Fruit fly (Drosophila melanogaster): Measurements from ENCODE around the gene Dad.

Dad gene

DNA sequence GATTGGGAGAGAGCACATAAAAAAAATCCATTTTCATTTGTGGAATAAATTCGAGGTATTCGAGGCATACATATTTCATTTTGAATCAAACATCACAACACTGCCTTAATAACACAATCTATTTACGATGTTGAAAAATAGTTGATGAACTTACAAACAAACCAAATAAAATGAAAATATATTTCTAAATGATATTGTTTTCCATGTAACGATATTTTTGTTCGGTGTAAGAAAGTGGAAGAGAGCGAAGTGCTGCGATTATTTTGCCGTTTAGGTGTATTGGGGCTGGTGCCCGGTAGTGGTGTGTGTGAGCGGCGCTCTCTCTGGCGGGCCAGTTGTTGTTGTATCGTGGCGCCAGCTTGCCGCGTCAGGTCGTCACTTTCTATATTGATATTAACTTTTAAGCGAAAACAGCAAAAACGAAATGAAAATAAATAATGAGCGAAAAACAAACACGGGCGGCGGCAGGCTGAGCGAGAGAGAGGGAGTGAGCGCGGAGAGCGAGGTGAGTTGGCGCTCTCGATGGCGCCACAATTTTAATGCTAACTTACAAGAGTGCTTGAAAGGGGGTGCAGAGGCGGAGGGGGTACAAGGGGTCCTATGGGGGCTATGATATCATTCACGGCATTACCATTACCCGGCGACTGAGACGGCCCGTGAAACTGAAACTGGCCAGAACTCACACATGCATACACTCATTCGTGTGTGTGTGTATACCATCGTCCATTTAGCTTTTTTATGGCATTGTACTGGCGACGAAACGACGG is 11.4 kb downstream of the Dad start (continued):
- TF ChIP-seq Dp (GFP tag; optimal IDR thresholded peaks at IDR 0.05) (no peak), Asciz (GFP tag; optimal IDR thresholded peaks at IDR 0.05) (peak; percentile 95), B-H2 (GFP tag; optimal IDR thresholded peaks at IDR 0.05) (peak; percentile 69), CG31365 (tag; optimal IDR thresholded peaks at IDR 0.05) (peak; percentile 75), tx (GFP tag; optimal IDR thresholded peaks at IDR 0.05) (peak; percentile 85), CG17912 (GFP tag; optimal IDR thresholded peaks at IDR 0.05) (peak; percentile 88), CG2120 (GFP tag; optimal IDR thresholded peaks at IDR 0.05) (peak; percentile 98), kay (GFP tag; optimal IDR thresholded peaks at IDR 0.05) (peak; percentile 81), Eip74EF (GFP tag; optimal IDR thresholded peaks at IDR 0.05) (peak in 1 of 2 experiments; percentile 95), CG14965 (GFP tag; optimal IDR thresholded peaks at IDR 0.05; ENCODE audit: borderline replicate concordance) (peak; percentile 19), CG15011 (GFP tag; optimal IDR thresholded peaks at IDR 0.05) (peak; percentile 88), fru (optimal IDR thresholded peaks at IDR 0.05) (no peak), CG17829 (tag; optimal IDR thresholded peaks at IDR 0.05) (peak; percentile 95), Elba2 (GFP tag; optimal IDR thresholded peaks at IDR 0.05) (no peak), CG4404 (GFP tag; IDR thresholded peaks at IDR 0.05) (peak; percentile 66), CG7745 (tag; optimal IDR thresholded peaks at IDR 0.05) (no peak), twi (tag; optimal IDR thresholded peaks at IDR 0.05) (peak; percentile 74), CTCF (GFP tag; optimal IDR thresholded peaks at IDR 0.05) (peak; percentile 45), abd-A (tag; optimal IDR thresholded peaks at IDR 0.05) (peak; percentile 96), H2.0 (GFP tag; IDR thresholded peaks at IDR 0.05) (peak; percentile 77), CG10543 (GFP tag; optimal IDR thresholded peaks at IDR 0.05) (peak; percentile 97), Aef1 (GFP tag; IDR thresholded peaks at IDR 0.05) (peak; percentile 80), CG8765 (GFP tag; IDR thresholded peaks at IDR 0.05) (peak; percentile 55; the same call in 1 of the 2 replicates), CG31441 (GFP tag; IDR thresholded peaks at IDR 0.05) (peak; percentile 95), CG17612 (GFP tag; IDR thresholded peaks at IDR 0.05) (peak; percentile 59; the same call in 1 of the 2 replicates), CG10366 (GFP tag; IDR thresholded peaks at IDR 0.05) (peak; percentile 87), Ets65A (GFP tag) (peak; percentile 96), Med (GFP tag) (peak; percentile 98), seq (GFP tag; IDR thresholded peaks at IDR 0.05) (peak; percentile 81), CG3065 (GFP tag; optimal IDR thresholded peaks at IDR 0.05) (peak; percentile 86), CG15696 (tag; optimal IDR thresholded peaks at IDR 0.05) (peak; percentile 67), Hr51 (GFP tag; optimal IDR thresholded peaks at IDR 0.05) (peak; percentile 82 to 97), ems (GFP tag; optimal IDR thresholded peaks at IDR 0.05) (peak; percentile 89), pb (GFP tag; optimal IDR thresholded peaks at IDR 0.05) (peak; percentile 72), CG8281 (tag; optimal IDR thresholded peaks at IDR 0.05) (peak; percentile 78), gcm2 (GFP tag; optimal IDR thresholded peaks at IDR 0.05) (peak; percentile 86), Dll (GFP tag; IDR thresholded peaks at IDR 0.05; ENCODE audit: partially characterized antibody) (0 out of 4 replicates have a peak, but pooled peaks have one; percentile 43), MTF-1 (GFP tag; optimal IDR thresholded peaks at IDR 0.05; ENCODE audit: borderline replicate concordance) (peak; percentile 62), nerfin-1 (tag; optimal IDR thresholded peaks at IDR 0.05) (peak; percentile 89), zen2 (GFP tag; IDR thresholded peaks at IDR 0.05; ENCODE audit: partially characterized antibody) (no peak), CG7372 (GFP tag; IDR thresholded peaks at IDR 0.05) (peak; percentile 83), ind (GFP tag; optimal IDR thresholded peaks at IDR 0.05) (peak; percentile 94), pan (optimal IDR thresholded peaks at IDR 0.05) (no peak), pan (GFP tag; optimal IDR thresholded peaks at IDR 0.05 in 1 of 2, IDR thresholded peaks at IDR 0.05 in 1 of 2) (peak in 1 of 2 experiments; percentile 90), ac (GFP tag; optimal IDR thresholded peaks at IDR 0.05) (no peak), CG16779 (GFP tag; IDR thresholded peaks at IDR 0.05) (peak; percentile 30; the same call in 1 of the 2 replicates), Sox102F (GFP tag; optimal IDR thresholded peaks at IDR 0.05) (peak; percentile 97), oc (tag; optimal IDR thresholded peaks at IDR 0.05) (peak; percentile 96), prd (optimal IDR thresholded peaks at IDR 0.05) (no peak), prd (GFP tag; IDR thresholded peaks at IDR 0.05) (peak; percentile 92)

Data from whole organism, embryonic.